Fruit fly (Drosophila melanogaster) whole organism, pupa: ENCODE measurements around the gene CG5359.

Experiments used
- CG10348 ChIP-seq: fragments of 200-800 bp; sonication (Bioruptor generic); IDR thresholded peaks from 2 replicates; pipeline ENCODE4 v1.3.6; 2022; ENCODE audit warnings: missing biosample characterization, missing genetic modification characterization
- CG32121 ChIP-seq: fragments of 200-800 bp; sonication (Bioruptor generic); IDR thresholded peaks from 2 replicates; pipeline ENCODE4 v1.3.6; 2022; ENCODE audit warnings: missing biosample characterization, missing genetic modification characterization

dm6 chr3R:10028378-10028777, 27.3 kb upstream of the CG5359 start:
- TF ChIP-seq CG32121 (no peak; the same call in 1 of the 2 replicates), CG10348 (GFP tag; lab: Robert Waterston, UW) (no peak)
